Worm (Caenorhabditis elegans) whole organism, young adult: ENCODE data around the gene clec-174.
"Not testable (repeated sequence)": the region's sequence is repeated elsewhere in the genome, so short reads cannot be mapped to it uniquely, and the experiment has no call there.

ENCODE experiments used
- C17E4.6 ChIP-seq: fragments of 200-800 bp; sonication (Bioruptor generic); IDR thresholded peaks from 2 replicates; pipeline ENCODE4 v1.3.6; 2022; ENCODE audit warnings: missing genetic modification reagents, missing genetic modification characterization, missing compliant biosample characterization
- F23B12.7 ChIP-seq: sonication (generic microtip); optimal IDR thresholded peaks from 2 replicates; lab custom pipeline; 2017; ENCODE audit warnings: missing genetic modification characterization, mild to moderate bottlenecking, missing compliant biosample characterization, antibody characterized with exemption, moderate library complexity; ENCODE audit not compliant: insufficient read depth
- F55B11.4 ChIP-seq: sonication (generic microtip); optimal IDR thresholded peaks from 2 replicates; lab custom pipeline; 2016; ENCODE audit warnings: missing compliant biosample characterization, missing genetic modification characterization, borderline replicate concordance; ENCODE audit not compliant: insufficient read depth
- Y56A3A.18 ChIP-seq: fragments of 200-800 bp; sonication (Bioruptor generic); IDR thresholded peaks from 2 replicates; pipeline ENCODE4 v1.3.6; 2022; ENCODE audit warnings: missing genetic modification reagents, missing genetic modification characterization, missing compliant biosample characterization
- Y67H2A.10 ChIP-seq: fragments of 200-800 bp; sonication (Bioruptor generic); conservative IDR thresholded peaks from 2 replicates; pipeline ENCODE4 v1.3.6; 2022; ENCODE audit warnings: missing genetic modification reagents, missing genetic modification characterization, missing compliant biosample characterization
- ama-1 ChIP-seq, 3 experiments: fragments of 150-350 bp in 1 of 3; sonication (generic microtip) in 2 of 3; optimal IDR thresholded peaks; 2 replicates each; lab custom pipeline; 2014 to 2018; ENCODE audit warnings: missing biosample characterization in 2 of 3, missing genetic modification characterization in 2 of 3, missing genetic modification reagents in 2 of 3
- aptf-2 ChIP-seq: fragments of 200-800 bp; sonication (Bioruptor generic); conservative IDR thresholded peaks from 2 replicates; pipeline ENCODE4 v1.3.6; 2022; ENCODE audit warnings: missing genetic modification reagents, missing genetic modification characterization, missing compliant biosample characterization
- atf-7 ChIP-seq: sonication (generic microtip); optimal IDR thresholded peaks from 2 replicates; lab custom pipeline; 2017; ENCODE audit warnings: mild to moderate bottlenecking, missing genetic modification characterization, missing compliant biosample characterization
- ccch-3 ChIP-seq: fragments of 200-800 bp; sonication (Bioruptor generic); optimal IDR thresholded peaks from 2 replicates; lab custom pipeline; 2018; ENCODE audit warnings: mild to moderate bottlenecking, missing genetic modification characterization, missing compliant biosample characterization
- cebp-1 ChIP-seq, 2 experiments: fragments of 200-800 bp in 1 of 2; sonication (Bioruptor generic) in 1 of 2; sonication (generic microtip) in 1 of 2; IDR thresholded peaks in 1 of 2; optimal IDR thresholded peaks in 1 of 2; 2 replicates each; pipeline versions ENCODE4 v1.3.6 to Lab custom; 2017 to 2022; ENCODE audit warnings: missing compliant biosample characterization in 2 of 2, missing genetic modification characterization in 2 of 2, mild to moderate bottlenecking in 1 of 2, missing genetic modification reagents in 1 of 2, moderate library complexity in 1 of 2
- cebp-2 ChIP-seq: fragments of 200-800 bp; sonication (Bioruptor generic); IDR thresholded peaks from 2 replicates; pipeline ENCODE4 v1.3.6; 2022; ENCODE audit warnings: missing genetic modification characterization, missing compliant biosample characterization
- ceh-40 ChIP-seq: fragments of 200-800 bp; sonication (Bioruptor generic); IDR thresholded peaks from 2 replicates; pipeline ENCODE4 v1.3.6; 2022; ENCODE audit warnings: missing genetic modification characterization, missing compliant biosample characterization
- ceh-58 ChIP-seq: fragments of 200-800 bp; sonication (Bioruptor generic); IDR thresholded peaks from 2 replicates; pipeline ENCODE4 v1.3.6; 2022; ENCODE audit warnings: missing genetic modification characterization, missing compliant biosample characterization
- dpff-1 ChIP-seq: sonication (generic microtip); optimal IDR thresholded peaks from 2 replicates; lab custom pipeline; 2017; ENCODE audit warnings: mild to moderate bottlenecking, missing genetic modification characterization, missing compliant biosample characterization
- efl-1 ChIP-seq: fragments of 150-350 bp; optimal IDR thresholded peaks from 2 replicates; lab custom pipeline; 2014; ENCODE audit warnings: missing biosample characterization, missing genetic modification reagents, missing genetic modification characterization
- ets-4 ChIP-seq: fragments of 200-800 bp; sonication (Bioruptor generic); optimal IDR thresholded peaks from 2 replicates; lab custom pipeline; 2018; ENCODE audit warnings: mild to moderate bottlenecking, missing genetic modification characterization, missing compliant biosample characterization
- gei-17 ChIP-seq: fragments of 200-800 bp; sonication (Bioruptor generic); optimal IDR thresholded peaks from 2 replicates; lab custom pipeline; 2018; ENCODE audit warnings: mild to moderate bottlenecking, missing genetic modification characterization, missing compliant biosample characterization
- him-1 ChIP-seq: sonication (generic microtip); optimal IDR thresholded peaks from 2 replicates; lab custom pipeline; 2016; ENCODE audit warnings: missing genotype, missing genetic modification reagents, missing genetic modification characterization, missing compliant biosample characterization
- hmg-1.2 ChIP-seq: fragments of 200-800 bp; sonication (Bioruptor generic); IDR thresholded peaks from 2 replicates; pipeline ENCODE4 v1.3.6; 2022; ENCODE audit warnings: missing genetic modification reagents, missing genetic modification characterization, missing compliant biosample characterization
- hrde-1 ChIP-seq: sonication (generic microtip); optimal IDR thresholded peaks from 2 replicates; lab custom pipeline; 2016; ENCODE audit warnings: missing genetic modification characterization, mild to moderate bottlenecking, missing compliant biosample characterization, moderate library complexity, missing genotype, missing genetic modification reagents, borderline replicate concordance
- lin-40 ChIP-seq: sonication (generic microtip); optimal IDR thresholded peaks from 2 replicates; lab custom pipeline; 2016; ENCODE audit warnings: missing genetic modification characterization, mild to moderate bottlenecking, missing compliant biosample characterization, missing genotype, missing genetic modification reagents
- lin-54 ChIP-seq: fragments of 200-800 bp; sonication (Bioruptor generic); optimal IDR thresholded peaks from 2 replicates; lab custom pipeline; 2018; ENCODE audit warnings: mild to moderate bottlenecking, missing genetic modification characterization, missing compliant biosample characterization
- madf-10 ChIP-seq: sonication (generic microtip); optimal IDR thresholded peaks from 2 replicates; lab custom pipeline; 2016; ENCODE audit warnings: mild to moderate bottlenecking, missing genetic modification characterization, missing compliant biosample characterization
- mxl-1 ChIP-seq: sonication (generic microtip); optimal IDR thresholded peaks from 2 replicates; lab custom pipeline; 2016; ENCODE audit warnings: missing genetic modification characterization, missing compliant biosample characterization
- nfya-2 ChIP-seq: fragments of 200-800 bp; sonication (Bioruptor generic); IDR thresholded peaks from 2 replicates; pipeline ENCODE4 v1.3.6; 2022; ENCODE audit warnings: missing genetic modification reagents, missing genetic modification characterization, missing compliant biosample characterization
- nhr-179 ChIP-seq: sonication (generic microtip); optimal IDR thresholded peaks from 2 replicates; lab custom pipeline; 2016; ENCODE audit warnings: mild to moderate bottlenecking, missing genetic modification characterization, missing compliant biosample characterization
- nhr-80 ChIP-seq: sonication (generic microtip); optimal IDR thresholded peaks from 2 replicates; lab custom pipeline; 2016; ENCODE audit warnings: missing genetic modification characterization, missing compliant biosample characterization
- pha-4 ChIP-seq: fragments of 150-350 bp; sonication (generic microtip); optimal IDR thresholded peaks from 2 replicates; lab custom pipeline; 2014; ENCODE audit warnings: missing biosample characterization, missing genetic modification reagents, missing genetic modification characterization
- repo-1 ChIP-seq: sonication (generic microtip); optimal IDR thresholded peaks from 2 replicates; lab custom pipeline; 2017; ENCODE audit warnings: mild to moderate bottlenecking, missing genetic modification characterization, missing compliant biosample characterization
- snpc-1.1 ChIP-seq: sonication (generic microtip); optimal IDR thresholded peaks from 2 replicates; lab custom pipeline; 2017; ENCODE audit warnings: missing genetic modification characterization, mild to moderate bottlenecking, missing compliant biosample characterization, antibody characterized with exemption, moderate library complexity, missing genotype, missing genetic modification reagents; ENCODE audit not compliant: insufficient read depth
- snpc-1.3 ChIP-seq: sonication (generic microtip); optimal IDR thresholded peaks from 2 replicates; lab custom pipeline; 2017; ENCODE audit warnings: missing genetic modification characterization, mild to moderate bottlenecking, missing compliant biosample characterization, antibody characterized with exemption, moderate library complexity, missing genotype, missing genetic modification reagents; ENCODE audit not compliant: insufficient read depth
- somi-1 ChIP-seq: fragments of 200-800 bp; sonication (Bioruptor generic); optimal IDR thresholded peaks from 2 replicates; lab custom pipeline; 2018; ENCODE audit warnings: mild to moderate bottlenecking, missing genetic modification characterization, missing compliant biosample characterization
- unc-62 ChIP-seq: fragments of 150-350 bp; optimal IDR thresholded peaks from 2 replicates; lab custom pipeline; 2014; ENCODE audit warnings: missing biosample characterization, missing genetic modification reagents, missing genetic modification characterization
- ztf-22 ChIP-seq: fragments of 200-800 bp; sonication (Bioruptor generic); optimal IDR thresholded peaks from 2 replicates; lab custom pipeline; 2018; ENCODE audit warnings: mild to moderate bottlenecking, missing genetic modification characterization, moderate library complexity, missing compliant biosample characterization
- ztf-25 ChIP-seq: fragments of 200-800 bp; sonication (Bioruptor generic); IDR thresholded peaks from 2 replicates; pipeline ENCODE4 v1.3.6; 2022; ENCODE audit warnings: missing genetic modification reagents, missing genetic modification characterization, missing compliant biosample characterization

Gene clec-174

ce11 chrIV:3944459-3944858 lies 3.0 kb upstream of the clec-174 start, which contains the start of gene clec-72 (continued):
- no peak for TF ChIP-seq snpc-1.1 (tag; lab: Kevin White, UChicago)

- TF ChIP-seq pha-4 (tag; lab: Kevin White, UChicago) (no peak), dpff-1 (no peak), somi-1 (GFP tag; lab: Kevin White, UChicago) (no peak), lin-54 (GFP tag; lab: Kevin White, UChicago) (no peak), repo-1 (tag; lab: Kevin White, UChicago) (no peak), Y67H2A.10 (GFP tag; lab: Robert Waterston, UW) (no peak), hrde-1 (tag; lab: Kevin White, UChicago) (no peak), ets-4 (GFP tag; lab: Kevin White, UChicago) (no peak), madf-10 (tag; lab: Kevin White, UChicago) (no peak), nfya-2 (GFP tag; lab: Robert Waterston, UW) (no peak), ama-1 (optimal IDR thresholded peaks at IDR 0.05; lab: Kevin White, UChicago) (no peak), ama-1 (GFP tag; optimal IDR thresholded peaks at IDR 0.05; lab: Kevin White, UChicago) (no peak), gei-17 (no peak), ceh-40 (GFP tag; lab: Robert Waterston, UW) (no peak), ccch-3 (GFP tag; lab: Kevin White, UChicago) (no peak)
Observed at ce11 chrIV:3943003-3943402, 1.5 kb upstream of the clec-174 start, which contains the start of gene Y46C8AL.11. Gene Y46C8AL.11 (plus strand): TSS chrIV:3943303.

ce11 chrIV:3937097-3937496 lies 4.4 kb downstream of the clec-174 start, which contains the start of gene clec-71:
Gene clec-71 (plus strand): TSS chrIV:3937458.
- TF ChIP-seq ceh-58 (GFP tag; lab: Robert Waterston, UW): no peak
- TF ChIP-seq nhr-179 (tag; lab: Kevin White, UChicago): no peak
- no peak for TF ChIP-seq him-1
- TF ChIP-seq Y56A3A.18 (GFP tag; lab: Robert Waterston, UW): no peak
- TF ChIP-seq ztf-25 (GFP tag; lab: Robert Waterston, UW): no peak
- TF ChIP-seq Y67H2A.10 (GFP tag; lab: Robert Waterston, UW): no peak
- no peak for TF ChIP-seq cebp-2 (GFP tag; lab: Robert Waterston, UW)
- no peak for TF ChIP-seq aptf-2
- TF ChIP-seq mxl-1 (tag; lab: Kevin White, UChicago): no peak
- TF ChIP-seq C17E4.6 (GFP tag; lab: Robert Waterston, UW): no peak
- TF ChIP-seq snpc-1.3 (tag; lab: Kevin White, UChicago): no peak
- TF ChIP-seq atf-7 (tag; lab: Kevin White, UChicago): no peak
- TF ChIP-seq ztf-22 (GFP tag; lab: Kevin White, UChicago): no peak
- TF ChIP-seq F55B11.4 (tag; lab: Kevin White, UChicago): no peak
- TF ChIP-seq nhr-80 (tag; lab: Kevin White, UChicago): no peak
- TF ChIP-seq ceh-40 (GFP tag; lab: Robert Waterston, UW): no peak
- TF ChIP-seq cebp-1 (GFP tag; IDR thresholded peaks at IDR 0.05; lab: Robert Waterston, UW): no peak
- TF ChIP-seq cebp-1 (tag; optimal IDR thresholded peaks at IDR 0.05; lab: Kevin White, UChicago): no peak
- no peak for TF ChIP-seq ets-4 (GFP tag; lab: Kevin White, UChicago)
- no peak for TF ChIP-seq lin-40 (tag; lab: Kevin White, UChicago)
- no peak for TF ChIP-seq efl-1 (GFP tag; lab: Kevin White, UChicago)
- TF ChIP-seq, all 124 proteins: peak for 0

- not testable (repeated sequence) for TF ChIP-seq F23B12.7 (tag; lab: Kevin White, UChicago); unc-62 (GFP tag; lab: Kevin White, UChicago); hmg-1.2
- TF ChIP-seq, all 124 proteins: peak for 0; not testable (repeated sequence) for 124
Observed at ce11 chrIV:3932408-3932807, 9.1 kb downstream of the clec-174 start, which contains the start of gene clec-70. Gene clec-70 (plus strand): TSS chrIV:3932708.
